Fruit fly (Drosophila melanogaster): ENCODE measurements around the gene CG17211.

Gene CG17211

dm6 chr2L:12161467-12161866, 47.3 kb downstream of the CG17211 start, which contains the start of gene CG31861:
TSS of gene CG31861 (plus strand) at chr2L:12161767.
- no peak for TF ChIP-seq CG17801 (GFP tag; optimal IDR thresholded peaks at IDR 0.05; ENCODE audit: partially characterized antibody)

- TF ChIP-seq CG17801 (GFP tag; optimal IDR thresholded peaks at IDR 0.05; ENCODE audit: partially characterized antibody): no peak
Observed at dm6 chr2L:12163941-12164340, 49.8 kb downstream of the CG17211 start, which contains the start of gene ZnT33D. TSS of gene ZnT33D (plus strand) at chr2L:12164241.

- no peak for TF ChIP-seq CG17801 (GFP tag; optimal IDR thresholded peaks at IDR 0.05; ENCODE audit: partially characterized antibody)
Observed at dm6 chr2L:12170250-12170649, 56.1 kb downstream of the CG17211 start, which contains the start of gene CG17217. TSS of gene CG17217 (plus strand) at chr2L:12170550.

- TF ChIP-seq CG17801 (GFP tag; optimal IDR thresholded peaks at IDR 0.05; ENCODE audit: partially characterized antibody): no peak
Observed at dm6 chr2L:12172536-12173234, 58.5 kb downstream of the CG17211 start, which contains the start of the genes CG6583 and crok. TSS of gene CG6583 (minus strand) at chr2L:12172586. TSS of gene crok (plus strand) at chr2L:12172981.

- no peak for TF ChIP-seq CG17801 (GFP tag; optimal IDR thresholded peaks at IDR 0.05; ENCODE audit: partially characterized antibody)
Observed at dm6 chr2L:12174493-12175129, 60.5 kb downstream of the CG17211 start, which contains the start of gene bru1. TSS of gene bru1 (plus strand) at chr2L:12175004.

dm6 chr2L:12177621-12178020, 63.5 kb downstream of the CG17211 start, which contains the start of gene atilla:
TSS of gene atilla (minus strand) at chr2L:12177886.
- TF ChIP-seq CG17801 (GFP tag; optimal IDR thresholded peaks at IDR 0.05; ENCODE audit: partially characterized antibody): no peak

All from ovary, adult (tissue).